Fruit fly (Drosophila melanogaster) whole organism, embryonic: ENCODE data around the gene Prp5.

Source experiments
- BtbVII ChIP-seq: fragments of 200-800 bp; sonication (Bioruptor generic); optimal IDR thresholded peaks from 3 replicates; lab custom pipeline; 2017; ENCODE audit warnings: missing biosample characterization, mild to moderate bottlenecking, missing genetic modification characterization
- CG10543 ChIP-seq: fragments of 200-800 bp; sonication (Bioruptor generic); optimal IDR thresholded peaks from 3 replicates; lab custom pipeline; 2017; ENCODE audit warnings: missing biosample characterization, mild to moderate bottlenecking, missing genetic modification characterization, moderate library complexity
- CG10654 ChIP-seq: fragments of 200-800 bp; sonication (Bioruptor generic); optimal IDR thresholded peaks from 2 replicates; lab custom pipeline; 2016; ENCODE audit warnings: missing biosample characterization, missing genetic modification characterization
- CG11723 ChIP-seq: fragments of 200-800 bp; sonication (Bioruptor generic); optimal IDR thresholded peaks from 2 replicates; lab custom pipeline; 2017; ENCODE audit warnings: missing biosample characterization, mild to moderate bottlenecking, missing genetic modification characterization
- CG12219 ChIP-seq: fragments of 200-800 bp; sonication (Bioruptor generic); optimal IDR thresholded peaks from 3 replicates; lab custom pipeline; 2018; ENCODE audit warnings: missing biosample characterization, mild to moderate bottlenecking, missing genetic modification characterization
- CG12299 ChIP-seq: fragments of 200-800 bp; sonication (Bioruptor generic); optimal IDR thresholded peaks from 2 replicates; lab custom pipeline; 2018; ENCODE audit warnings: missing biosample characterization, mild to moderate bottlenecking, missing genetic modification characterization
- CG13123 ChIP-seq: fragments of 200-800 bp; sonication (Bioruptor generic); optimal IDR thresholded peaks from 2 replicates; lab custom pipeline; 2016; ENCODE audit warnings: missing biosample characterization, missing genetic modification characterization
- CG17186 ChIP-seq: fragments of 200-800 bp; sonication (Bioruptor generic); optimal IDR thresholded peaks from 3 replicates; lab custom pipeline; 2017; ENCODE audit warnings: missing biosample characterization, missing genetic modification reagents, missing genetic modification characterization
- CG17568 ChIP-seq: fragments of 200-800 bp; sonication (Bioruptor generic); optimal IDR thresholded peaks from 2 replicates; lab custom pipeline; 2018; ENCODE audit warnings: missing biosample characterization, mild to moderate bottlenecking, missing genetic modification characterization, moderate library complexity
- CG17912 ChIP-seq: fragments of 200-800 bp; sonication (Bioruptor generic); optimal IDR thresholded peaks from 2 replicates; lab custom pipeline; 2018; ENCODE audit warnings: missing biosample characterization, mild to moderate bottlenecking, missing genetic modification characterization
- CG6175 ChIP-seq: fragments of 200-800 bp; sonication (Bioruptor generic); IDR thresholded peaks from 3 replicates; pipeline ENCODE4 v1.3.6; 2022; ENCODE audit warnings: missing biosample characterization, missing genetic modification characterization
- CG6791 ChIP-seq: fragments of 200-800 bp; sonication (Bioruptor generic); IDR thresholded peaks from 3 replicates; pipeline ENCODE4 v1.3.6; 2022; ENCODE audit warnings: missing biosample characterization, missing genetic modification characterization; ENCODE audit not compliant: partially characterized antibody
- CG8388 ChIP-seq: fragments of 200-800 bp; sonication (Bioruptor generic); optimal IDR thresholded peaks from 2 replicates; lab custom pipeline; 2019; ENCODE audit warnings: missing biosample characterization, mild to moderate bottlenecking, missing genetic modification characterization, moderate library complexity
- CG8478 ChIP-seq: fragments of >200 bp; optimal IDR thresholded peaks from 2 replicates; lab custom pipeline; 2018
- CHES-1-like ChIP-seq: fragments of 200-800 bp; sonication (Bioruptor generic); optimal IDR thresholded peaks from 2 replicates; lab custom pipeline; 2016; ENCODE audit warnings: missing biosample characterization, missing genetic modification characterization
- D19B ChIP-seq: fragments of 200-800 bp; sonication (Bioruptor generic); optimal IDR thresholded peaks from 2 replicates; lab custom pipeline; 2017; ENCODE audit warnings: missing biosample characterization, mild to moderate bottlenecking, missing genetic modification characterization
- Dp ChIP-seq: fragments of 200-800 bp; sonication (Bioruptor generic); optimal IDR thresholded peaks from 2 replicates; lab custom pipeline; 2018; ENCODE audit warnings: missing biosample characterization, mild to moderate bottlenecking, missing genetic modification characterization, moderate library complexity
- E2f2 ChIP-seq: fragments of 200-800 bp; sonication (Bioruptor generic); IDR thresholded peaks from 2 replicates; pipeline ENCODE4 v1.3.6; 2022; ENCODE audit warnings: missing biosample characterization, missing genetic modification characterization
- Fer2 ChIP-seq: fragments of 200-800 bp; sonication (Bioruptor generic); optimal IDR thresholded peaks from 2 replicates; lab custom pipeline; 2018; ENCODE audit warnings: missing biosample characterization, mild to moderate bottlenecking, missing genetic modification characterization, moderate library complexity
- Hsf ChIP-seq: fragments of 200-800 bp; sonication (Bioruptor generic); optimal IDR thresholded peaks from 3 replicates; lab custom pipeline; 2016; ENCODE audit warnings: missing biosample characterization, missing genetic modification characterization
- Jarid2 ChIP-seq: fragments of 200-800 bp; sonication (Bioruptor generic); optimal IDR thresholded peaks from 3 replicates; lab custom pipeline; 2017; ENCODE audit warnings: mild to moderate bottlenecking, missing biosample characterization, missing genetic modification reagents, missing genetic modification characterization
- Lhr ChIP-seq: fragments of 200-800 bp; sonication (Bioruptor generic); optimal IDR thresholded peaks from 3 replicates; lab custom pipeline; 2017; ENCODE audit warnings: mild to moderate bottlenecking, missing biosample characterization, missing genetic modification reagents, missing genetic modification characterization
- Med ChIP-seq: fragments of 200-800 bp; sonication (Bioruptor generic); peaks from one replicate; lab custom pipeline; 2016; ENCODE audit warnings: missing biosample characterization, missing genetic modification characterization, mild to moderate bottlenecking, inconsistent platforms, moderate library complexity
- Nf-YC ChIP-seq: fragments of 200-800 bp; optimal IDR thresholded peaks from 3 replicates; lab custom pipeline; 2019; ENCODE audit warnings: missing biosample characterization, mild to moderate bottlenecking, missing genetic modification characterization, moderate library complexity
- Scr ChIP-seq: fragments of 200-800 bp; sonication (Bioruptor generic); IDR thresholded peaks from 2 replicates; pipeline ENCODE4 v1.3.6; 2022; ENCODE audit warnings: missing biosample characterization, missing genetic modification characterization; ENCODE audit not compliant: partially characterized antibody
- Taf1 ChIP-seq: fragments of 200-800 bp; sonication (Bioruptor generic); IDR thresholded peaks from 2 replicates; pipeline ENCODE4 v1.3.6; 2022; ENCODE audit warnings: missing biosample characterization, missing genetic modification characterization
- Trl ChIP-seq, 3 experiments: fragments of >200 bp in 2 of 3; fragments of 200-800 bp in 1 of 3; sonication (Bioruptor generic) in 1 of 3; optimal IDR thresholded peaks; 2 replicates in 1 of 3; 3 replicates in 2 of 3; lab custom pipeline; 2016 to 2017; ENCODE audit warnings: missing biosample characterization in 1 of 3, missing genetic modification characterization in 1 of 3
- Xbp1 ChIP-seq: fragments of 200-800 bp; sonication (Bioruptor generic); optimal IDR thresholded peaks from 3 replicates; lab custom pipeline; 2016; ENCODE audit warnings: missing biosample characterization, mild to moderate bottlenecking, missing genetic modification characterization
- bsh ChIP-seq, 2 experiments: fragments of 200-800 bp; sonication (Bioruptor generic); optimal IDR thresholded peaks; 2 replicates each; lab custom pipeline; 2017 to 2018; ENCODE audit warnings: mild to moderate bottlenecking in 2 of 2, missing biosample characterization in 2 of 2, missing genetic modification characterization in 2 of 2, moderate library complexity in 1 of 2
- cato ChIP-seq: fragments of 200-800 bp; sonication (Bioruptor generic); optimal IDR thresholded peaks from 2 replicates; lab custom pipeline; 2016; ENCODE audit warnings: missing biosample characterization, missing genetic modification characterization, borderline replicate concordance
- dati ChIP-seq: fragments of 200-800 bp; sonication (Bioruptor generic); IDR thresholded peaks from 2 replicates; pipeline ENCODE4 v1.3.6; 2022; ENCODE audit warnings: missing biosample characterization, missing genetic modification characterization
- disco-r ChIP-seq: fragments of 200-800 bp; sonication (Bioruptor generic); optimal IDR thresholded peaks from 2 replicates; lab custom pipeline; 2016; ENCODE audit warnings: missing biosample characterization, missing genetic modification characterization
- en ChIP-seq: fragments of 200-800 bp; sonication (Bioruptor generic); optimal IDR thresholded peaks from 2 replicates; lab custom pipeline; 2016; ENCODE audit warnings: missing biosample characterization, missing genetic modification characterization
- exex ChIP-seq: fragments of 200-800 bp; sonication (Bioruptor generic); optimal IDR thresholded peaks from 4 replicates; lab custom pipeline; 2018; ENCODE audit warnings: missing biosample characterization, mild to moderate bottlenecking, missing genetic modification characterization, moderate library complexity
- fu2 ChIP-seq: fragments of 200-800 bp; sonication (Bioruptor generic); optimal IDR thresholded peaks from 2 replicates; lab custom pipeline; 2016; ENCODE audit warnings: missing biosample characterization, missing genetic modification characterization
- hth ChIP-seq: fragments of >200 bp; optimal IDR thresholded peaks from 2 replicates; lab custom pipeline; 2017; ENCODE audit warnings: inconsistent platforms
- jing ChIP-seq: fragments of 200-800 bp; sonication (Bioruptor generic); optimal IDR thresholded peaks from 2 replicates; lab custom pipeline; 2018; ENCODE audit warnings: missing biosample characterization, mild to moderate bottlenecking, missing genetic modification characterization
- lilli ChIP-seq: fragments of 200-800 bp; sonication (Bioruptor generic); optimal IDR thresholded peaks from 3 replicates; lab custom pipeline; 2016; ENCODE audit warnings: missing biosample characterization, missing genetic modification characterization
- nerfin-1 ChIP-seq: fragments of 200-800 bp; sonication (Bioruptor generic); optimal IDR thresholded peaks from 3 replicates; lab custom pipeline; 2019; ENCODE audit warnings: missing biosample characterization, mild to moderate bottlenecking, missing genetic modification characterization, moderate library complexity
- prd ChIP-seq, 3 experiments: fragments of >200 bp in 2 of 3; fragments of 200-800 bp in 1 of 3; sonication (Bioruptor generic) in 1 of 3; optimal IDR thresholded peaks in 2 of 3; IDR thresholded peaks in 1 of 3; 2 replicates in 2 of 3; 3 replicates in 1 of 3; pipeline versions ENCODE4 v1.3.6 to Lab custom; 2017 to 2022; ENCODE audit warnings: missing biosample characterization in 1 of 3, missing genetic modification characterization in 1 of 3
- ranshi ChIP-seq: fragments of 200-800 bp; sonication (Bioruptor generic); IDR thresholded peaks from 2 replicates; pipeline ENCODE4 v1.3.6; 2022; ENCODE audit warnings: missing biosample characterization, missing genetic modification characterization
- rib ChIP-seq: fragments of 200-800 bp; sonication (Bioruptor generic); IDR thresholded peaks from 2 replicates; pipeline ENCODE4 v1.3.6; 2022; ENCODE audit warnings: missing biosample characterization, missing genetic modification characterization
- sd ChIP-seq: fragments of 200-800 bp; sonication (Bioruptor generic); optimal IDR thresholded peaks from 3 replicates; lab custom pipeline; 2018; ENCODE audit warnings: missing biosample characterization, mild to moderate bottlenecking, missing genetic modification characterization, moderate library complexity
- tgo ChIP-seq: fragments of 200-800 bp; sonication (Bioruptor generic); IDR thresholded peaks from 3 replicates; pipeline ENCODE4 v1.3.6; 2022; ENCODE audit warnings: missing biosample characterization, missing genetic modification characterization
- trh ChIP-seq: fragments of 200-800 bp; sonication (Bioruptor generic); optimal IDR thresholded peaks from 2 replicates; lab custom pipeline; 2016; ENCODE audit warnings: missing biosample characterization, missing genetic modification characterization
- wek ChIP-seq: fragments of 200-800 bp; sonication (Bioruptor generic); optimal IDR thresholded peaks from 3 replicates; lab custom pipeline; 2018; ENCODE audit warnings: missing biosample characterization, mild to moderate bottlenecking, missing genetic modification characterization, moderate library complexity
- yki ChIP-seq: fragments of >200 bp; optimal IDR thresholded peaks from 3 replicates; lab custom pipeline; 2018
- zen ChIP-seq: fragments of 200-800 bp; sonication (Bioruptor generic); optimal IDR thresholded peaks from 3 replicates; lab custom pipeline; 2018; ENCODE audit warnings: missing biosample characterization, mild to moderate bottlenecking, missing genetic modification characterization, moderate library complexity

The Prp5 gene

DNA sequence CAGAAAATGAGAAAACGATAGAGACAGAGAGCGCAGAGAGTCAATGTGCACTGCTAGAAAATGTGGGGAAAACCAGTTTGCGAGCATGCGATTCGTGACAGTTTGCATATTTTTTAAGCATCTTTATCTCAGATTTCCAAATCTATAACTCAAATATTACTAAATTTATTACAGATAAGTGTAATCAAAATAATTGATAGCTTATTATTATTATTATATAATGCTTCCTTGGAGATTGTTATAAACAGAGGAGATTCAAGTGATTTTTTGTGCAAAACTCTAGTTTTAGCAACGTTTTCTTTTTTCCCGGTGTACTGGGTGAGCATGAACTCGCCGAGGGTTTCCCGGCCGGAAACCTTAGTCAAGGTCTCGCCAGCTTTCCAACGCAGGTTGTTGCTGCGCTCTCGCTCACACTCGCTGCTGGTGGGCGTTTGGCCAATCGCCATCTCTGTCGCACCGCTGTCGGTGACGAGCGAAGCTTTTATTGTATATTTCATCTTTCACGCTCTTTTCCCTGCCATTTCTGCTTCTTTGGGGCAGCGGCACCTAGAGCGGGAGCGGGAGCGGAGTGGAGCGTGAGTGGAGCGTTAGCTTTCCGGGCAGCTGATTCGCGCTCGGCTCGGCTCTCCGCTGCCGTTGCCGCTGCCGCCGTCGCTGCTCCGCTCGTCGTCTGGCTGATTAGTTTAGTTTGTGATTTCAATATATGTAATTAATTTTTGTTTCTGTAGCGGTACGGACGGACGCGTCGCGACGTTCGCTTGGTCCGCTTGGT, 46.5 kb upstream of the Prp5 start (continued):
- no peak for TF ChIP-seq CG6791 (GFP tag; lab: Robert Waterston, UW)
- TF ChIP-seq hth (lab: Kevin White, UChicago): no peak
- TF ChIP-seq yki (lab: Kevin White, UChicago): peak; percentile 11
- TF ChIP-seq prd (optimal IDR thresholded peaks at IDR 0.05; lab: Kevin White, UChicago): no peak
- TF ChIP-seq prd (GFP tag; IDR thresholded peaks at IDR 0.05; lab: Robert Waterston, UW): peak; percentile 97
- peak; percentile 42 for TF ChIP-seq disco-r (GFP tag; lab: Kevin White, UChicago)
- TF ChIP-seq CG11723 (GFP tag; lab: Kevin White, UChicago): peak; percentile 97
- TF ChIP-seq CHES-1-like (GFP tag; lab: Kevin White, UChicago): peak; percentile 70
- peak; percentile 98 for TF ChIP-seq CG10543 (GFP tag; lab: Kevin White, UChicago)
- peak; percentile 97 for TF ChIP-seq BtbVII (GFP tag; lab: Kevin White, UChicago)
- peak; percentile 96 for TF ChIP-seq Fer2 (tag; lab: Kevin White, UChicago)
- peak; percentile 87 for TF ChIP-seq exex (tag; lab: Kevin White, UChicago)
- TF ChIP-seq ranshi: peak; percentile 95
- TF ChIP-seq CG8388: peak; percentile 96
- TF ChIP-seq CG17568 (GFP tag; lab: Kevin White, UChicago): peak; percentile 93
- TF ChIP-seq CG8478 (lab: Kevin White, UChicago): peak; percentile 19
- peak; percentile 75 to 97 for TF ChIP-seq bsh (GFP tag; optimal IDR thresholded peaks at IDR 0.05; lab: Kevin White, UChicago)
- TF ChIP-seq Med (GFP tag; lab: Kevin White, UChicago): peak; percentile 90
- TF ChIP-seq CG12299 (tag; lab: Kevin White, UChicago): peak; percentile 94
- peak; percentile 94 for TF ChIP-seq trh (GFP tag; lab: Kevin White, UChicago)
- TF ChIP-seq Xbp1 (GFP tag; lab: Kevin White, UChicago): peak; percentile 97
- peak; percentile 95 for TF ChIP-seq nerfin-1 (tag; lab: Kevin White, UChicago)
- TF ChIP-seq zen (tag; lab: Kevin White, UChicago): peak; percentile 91
- TF ChIP-seq wek: peak; percentile 77
- TF ChIP-seq tgo: peak; percentile 98
- peak; percentile 91 for TF ChIP-seq sd (tag; lab: Kevin White, UChicago)
- TF ChIP-seq Trl (optimal IDR thresholded peaks at IDR 0.05; lab: Kevin White, UChicago): peak; percentile 72 to 94
- peak; percentile 43 for TF ChIP-seq Trl (GFP tag; optimal IDR thresholded peaks at IDR 0.05; lab: Kevin White, UChicago)
- TF ChIP-seq Dp (GFP tag; lab: Kevin White, UChicago): peak; percentile 26
- TF ChIP-seq CG12219: peak; percentile 95
- TF ChIP-seq dati (GFP tag; lab: Robert Waterston, UW): peak; percentile 85
- TF ChIP-seq CG6175 (GFP tag; lab: Robert Waterston, UW): peak; percentile 89
- peak; percentile 21 for TF ChIP-seq en (GFP tag; lab: Kevin White, UChicago)
- TF ChIP-seq E2f2 (GFP tag; lab: Robert Waterston, UW): peak; percentile 85
- peak; percentile 92 for TF ChIP-seq lilli (GFP tag; lab: Kevin White, UChicago)
- peak; percentile 95 for TF ChIP-seq Taf1 (GFP tag; lab: Robert Waterston, UW)
- TF ChIP-seq CG17186 (GFP tag; lab: Kevin White, UChicago): peak; percentile 79
- TF ChIP-seq CG17912 (GFP tag; lab: Kevin White, UChicago): peak; percentile 23
- TF ChIP-seq D19B (GFP tag; lab: Kevin White, UChicago): peak; percentile 95
- TF ChIP-seq Scr (GFP tag; lab: Robert Waterston, UW): no peak
- TF ChIP-seq Hsf (GFP tag; lab: Kevin White, UChicago): peak; percentile 87
- TF ChIP-seq jing: peak; percentile 95
- peak; percentile 95 for TF ChIP-seq cato (GFP tag; lab: Kevin White, UChicago)
- peak; percentile 88 for TF ChIP-seq Jarid2 (GFP tag; lab: Kevin White, UChicago)
- TF ChIP-seq rib (GFP tag; lab: Robert Waterston, UW): peak; percentile 95
- peak; percentile 76 for TF ChIP-seq fu2 (GFP tag; lab: Kevin White, UChicago)
- TF ChIP-seq CG10654: peak; percentile 96
- TF ChIP-seq Nf-YC (tag; lab: Kevin White, UChicago): peak; percentile 92
- TF ChIP-seq CG13123 (GFP tag; lab: Kevin White, UChicago): peak; percentile 90
- peak; percentile 90 for TF ChIP-seq Lhr (GFP tag; lab: Kevin White, UChicago)
